Worm (Caenorhabditis elegans) whole organism, L1 larva: Measurements from ENCODE around the gene dhs-24.

ENCODE experiments used
- ceh-63 ChIP-seq: fragments of 200-800 bp; sonication (Bioruptor generic); optimal IDR thresholded peaks from 2 replicates; lab custom pipeline; 2018; ENCODE audit warnings: mild to moderate bottlenecking, missing genetic modification characterization, missing compliant biosample characterization
- ceh-8 ChIP-seq: fragments of 200-800 bp; sonication (Bioruptor generic); optimal IDR thresholded peaks from 2 replicates; lab custom pipeline; 2018; ENCODE audit warnings: mild to moderate bottlenecking, missing genetic modification characterization, moderate library complexity, missing compliant biosample characterization
- ceh-82 ChIP-seq, 3 experiments: fragments of 150-350 bp in 1 of 3; sonication (generic microtip) in 2 of 3; optimal IDR thresholded peaks; 2 replicates each; lab custom pipeline; 2014 to 2017; ENCODE audit warnings: missing biosample characterization in 3 of 3, missing genetic modification characterization in 3 of 3
- ceh-88 ChIP-seq: fragments of 200-800 bp; sonication (Bioruptor generic); IDR thresholded peaks from 2 replicates; pipeline ENCODE4 v1.3.6; 2022; ENCODE audit warnings: missing genetic modification characterization, missing compliant biosample characterization
- ceh-90 ChIP-seq: sonication (generic microtip); optimal IDR thresholded peaks from 2 replicates; lab custom pipeline; 2016; ENCODE audit warnings: missing genetic modification characterization, missing compliant biosample characterization
- ces-1 ChIP-seq: fragments of 150-350 bp; optimal IDR thresholded peaks from 2 replicates; lab custom pipeline; 2014; ENCODE audit warnings: missing biosample characterization, missing genetic modification reagents, missing genetic modification characterization
- dpl-1 ChIP-seq, 3 experiments: fragments of 150-350 bp in 2 of 3; sonication (generic microtip) in 1 of 3; optimal IDR thresholded peaks; 2 replicates each; lab custom pipeline; 2014 to 2017; ENCODE audit warnings: missing biosample characterization in 3 of 3, missing genetic modification characterization in 3 of 3, missing genetic modification reagents in 3 of 3
- dsc-1 ChIP-seq: sonication (generic microtip); optimal IDR thresholded peaks from 2 replicates; lab custom pipeline; 2016; ENCODE audit warnings: mild to moderate bottlenecking, missing genetic modification characterization, missing compliant biosample characterization
- efl-1 ChIP-seq, 4 experiments: fragments of 150-350 bp; optimal IDR thresholded peaks in 3 of 4; peaks in 1 of 4; 1 replicate in 1 of 4; 2 replicates in 3 of 4; lab custom pipeline; 2014; ENCODE audit warnings: missing biosample characterization in 2 of 4, missing genetic modification characterization in 2 of 4, missing genetic modification reagents in 2 of 4
- efl-3 ChIP-seq: fragments of 200-800 bp; sonication (Bioruptor generic); optimal IDR thresholded peaks from 2 replicates; lab custom pipeline; 2018; ENCODE audit warnings: mild to moderate bottlenecking, missing genetic modification characterization, missing compliant biosample characterization
- elt-3 ChIP-seq, 6 experiments: fragments of 150-350 bp in 1 of 6; sonication (generic microtip); optimal IDR thresholded peaks; 2 replicates each; lab custom pipeline; 2017 to 2018; ENCODE audit warnings: missing biosample characterization in 6 of 6, missing genetic modification characterization in 6 of 6, inconsistent platforms in 1 of 6
- fkh-10 ChIP-seq: sonication (generic microtip); optimal IDR thresholded peaks from 2 replicates; lab custom pipeline; 2017; ENCODE audit warnings: missing biosample characterization, missing genetic modification reagents, missing genetic modification characterization
- fkh-4 ChIP-seq: sonication (generic microtip); optimal IDR thresholded peaks from 2 replicates; lab custom pipeline; 2016; ENCODE audit warnings: missing compliant biosample characterization, missing genetic modification characterization, borderline replicate concordance
- fos-1 ChIP-seq: fragments of 150-350 bp; optimal IDR thresholded peaks from 2 replicates; lab custom pipeline; 2014; ENCODE audit warnings: missing biosample characterization, missing genetic modification characterization
- grh-1 ChIP-seq: fragments of 200-800 bp; sonication (Bioruptor generic); IDR thresholded peaks from 2 replicates; pipeline ENCODE4 v1.3.6; 2022; ENCODE audit warnings: missing genetic modification reagents, missing genetic modification characterization, missing compliant biosample characterization
- hlh-17 ChIP-seq: fragments of 200-800 bp; sonication (Bioruptor generic); optimal IDR thresholded peaks from 2 replicates; lab custom pipeline; 2018; ENCODE audit warnings: missing genetic modification characterization, mild to moderate bottlenecking, missing compliant biosample characterization, moderate library complexity, borderline replicate concordance
- hpl-2 ChIP-seq: fragments of 150-350 bp; optimal IDR thresholded peaks from 2 replicates; lab custom pipeline; 2014; ENCODE audit warnings: missing biosample characterization, missing genetic modification reagents, missing genetic modification characterization
- irx-1 ChIP-seq: sonication (generic microtip); optimal IDR thresholded peaks from 2 replicates; lab custom pipeline; 2016; ENCODE audit warnings: missing genetic modification characterization, missing compliant biosample characterization
- isw-1 ChIP-seq: fragments of 200-800 bp; sonication (Bioruptor generic); IDR thresholded peaks from 2 replicates; pipeline ENCODE4 v1.3.6; 2022; ENCODE audit warnings: missing genetic modification characterization, missing compliant biosample characterization
- lin-13 ChIP-seq: fragments of 150-350 bp; optimal IDR thresholded peaks from 2 replicates; lab custom pipeline; 2014; ENCODE audit warnings: missing biosample characterization, missing genetic modification reagents, missing genetic modification characterization
- lin-14 ChIP-seq: fragments of 200-800 bp; sonication (Bioruptor generic); optimal IDR thresholded peaks from 2 replicates; lab custom pipeline; 2018; ENCODE audit warnings: mild to moderate bottlenecking, missing genetic modification characterization, moderate library complexity, missing compliant biosample characterization
- lin-15B ChIP-seq: fragments of 150-350 bp; sonication (generic microtip); optimal IDR thresholded peaks from 3 replicates; lab custom pipeline; 2014; ENCODE audit warnings: missing biosample characterization, missing genetic modification characterization
- lir-3 ChIP-seq: sonication (generic microtip); optimal IDR thresholded peaks from 2 replicates; lab custom pipeline; 2016; ENCODE audit warnings: mild to moderate bottlenecking, missing genetic modification characterization, moderate library complexity, missing compliant biosample characterization; ENCODE audit not compliant: poor library complexity
- lsy-2 ChIP-seq, 2 experiments: fragments of 150-350 bp; optimal IDR thresholded peaks; 2 replicates each; lab custom pipeline; 2014; ENCODE audit warnings: missing biosample characterization in 2 of 2, missing genetic modification characterization in 2 of 2
- mab-9 ChIP-seq: fragments of 200-800 bp; sonication (Bioruptor generic); IDR thresholded peaks from 2 replicates; pipeline ENCODE4 v1.3.6; 2022; ENCODE audit warnings: missing genetic modification reagents, missing genetic modification characterization, missing compliant biosample characterization
- mdl-1 ChIP-seq, 2 experiments: fragments of 150-350 bp; optimal IDR thresholded peaks; 2 replicates each; lab custom pipeline; 2014 to 2017; ENCODE audit warnings: missing biosample characterization in 2 of 2, missing genetic modification characterization in 2 of 2, inconsistent platforms in 1 of 2
- nhr-12 ChIP-seq: sonication (generic microtip); optimal IDR thresholded peaks from 2 replicates; lab custom pipeline; 2017; ENCODE audit warnings: missing biosample characterization, missing genetic modification characterization
- nhr-28 ChIP-seq: fragments of 150-350 bp; optimal IDR thresholded peaks from 2 replicates; lab custom pipeline; 2014; ENCODE audit warnings: missing biosample characterization, missing genetic modification characterization
- nhr-47 ChIP-seq: sonication (generic microtip); optimal IDR thresholded peaks from 2 replicates; lab custom pipeline; 2016; ENCODE audit warnings: mild to moderate bottlenecking, missing genetic modification characterization, moderate library complexity, missing compliant biosample characterization
- nhr-77 ChIP-seq: fragments of 150-350 bp; optimal IDR thresholded peaks from 2 replicates; lab custom pipeline; 2014; ENCODE audit warnings: missing biosample characterization, missing genetic modification characterization
- nhr-85 ChIP-seq: sonication (generic microtip); peaks from one replicate; lab custom pipeline; 2016; ENCODE audit warnings: missing genetic modification characterization, inconsistent platforms, missing compliant biosample characterization
- nhr-90 ChIP-seq: sonication (generic microtip); optimal IDR thresholded peaks from 2 replicates; lab custom pipeline; 2016; ENCODE audit warnings: mild to moderate bottlenecking, missing genetic modification characterization, missing compliant biosample characterization; ENCODE audit not compliant: poor library complexity
- pag-3 ChIP-seq: sonication (generic microtip); optimal IDR thresholded peaks from 2 replicates; lab custom pipeline; 2017; ENCODE audit warnings: missing genetic modification characterization, mild to moderate bottlenecking, missing compliant biosample characterization, antibody characterized with exemption, borderline replicate concordance; ENCODE audit not compliant: insufficient read depth
- pax-3 ChIP-seq: fragments of 200-800 bp; sonication (Bioruptor generic); optimal IDR thresholded peaks from 2 replicates; lab custom pipeline; 2018; ENCODE audit warnings: mild to moderate bottlenecking, missing genetic modification characterization, moderate library complexity, missing compliant biosample characterization
- rnt-1 ChIP-seq: sonication (generic microtip); optimal IDR thresholded peaks from 2 replicates; lab custom pipeline; 2016; ENCODE audit warnings: mild to moderate bottlenecking, missing genetic modification characterization, moderate library complexity, missing compliant biosample characterization
- skn-1 ChIP-seq: fragments of 150-350 bp; optimal IDR thresholded peaks from 2 replicates; lab custom pipeline; 2014; ENCODE audit warnings: missing biosample characterization, missing genetic modification characterization
- sptf-1 ChIP-seq: fragments of 150-350 bp; optimal IDR thresholded peaks from 2 replicates; lab custom pipeline; 2014; ENCODE audit warnings: missing biosample characterization, missing genetic modification characterization
- sup-37 ChIP-seq: fragments of 200-800 bp; sonication (Bioruptor generic); optimal IDR thresholded peaks from 2 replicates; lab custom pipeline; 2018; ENCODE audit warnings: mild to moderate bottlenecking, missing genetic modification characterization, missing compliant biosample characterization
- swsn-7 ChIP-seq: sonication (generic microtip); optimal IDR thresholded peaks from 2 replicates; lab custom pipeline; 2016; ENCODE audit warnings: missing genetic modification characterization, missing compliant biosample characterization
- tbx-2 ChIP-seq: sonication (generic microtip); optimal IDR thresholded peaks from 2 replicates; lab custom pipeline; 2016; ENCODE audit warnings: missing genetic modification characterization, missing compliant biosample characterization
- unc-130 ChIP-seq: fragments of 150-350 bp; optimal IDR thresholded peaks from 2 replicates; lab custom pipeline; 2017; ENCODE audit warnings: missing biosample characterization, missing genetic modification characterization, inconsistent platforms
- unc-30 ChIP-seq: sonication (generic microtip); optimal IDR thresholded peaks from 2 replicates; lab custom pipeline; 2017; ENCODE audit warnings: missing biosample characterization, missing genetic modification characterization
- unc-62 ChIP-seq: fragments of 150-350 bp; optimal IDR thresholded peaks from 2 replicates; lab custom pipeline; 2014; ENCODE audit warnings: missing biosample characterization, missing genetic modification reagents, missing genetic modification characterization
- unc-98 ChIP-seq: fragments of 200-800 bp; sonication (Bioruptor generic); IDR thresholded peaks from 2 replicates; pipeline ENCODE4 v1.3.6; 2022; ENCODE audit warnings: missing genetic modification characterization, missing compliant biosample characterization
- xbp-1 ChIP-seq: sonication (generic microtip); optimal IDR thresholded peaks from 2 replicates; lab custom pipeline; 2016; ENCODE audit warnings: missing genetic modification characterization, missing compliant biosample characterization

The dhs-24 gene

ce11 chrV:19899167-19899566 is 47.3 kb downstream of the dhs-24 start, which contains the start of gene Y116F11B.14:
TSS of gene Y116F11B.14 (plus strand) at chrV:19899467.
- TF ChIP-seq ceh-90 (tag; lab: Kevin White, UChicago) (no peak), tbx-2 (tag; lab: Kevin White, UChicago) (no peak), hlh-17 (GFP tag; lab: Kevin White, UChicago) (no peak), skn-1 (tag; lab: Kevin White, UChicago) (no peak), sup-37 (no peak), unc-130 (tag; lab: Kevin White, UChicago) (no peak), rnt-1 (tag; lab: Kevin White, UChicago) (no peak), lir-3 (tag; lab: Kevin White, UChicago) (no peak), nhr-47 (no peak), irx-1 (no peak), nhr-77 (tag; lab: Kevin White, UChicago) (no peak), grh-1 (GFP tag; lab: Robert Waterston, UW) (no peak), ceh-63 (GFP tag; lab: Kevin White, UChicago) (no peak), pag-3 (tag; lab: Kevin White, UChicago) (no peak), fos-1 (tag; lab: Kevin White, UChicago) (no peak)

ce11 chrV:19897982-19898381 is 48.4 kb downstream of the dhs-24 start:
- TF ChIP-seq hpl-2 (no peak), elt-3 (tag; optimal IDR thresholded peaks at IDR 0.05; lab: Kevin White, UChicago) (no peak), ceh-88 (no peak), ceh-90 (tag; lab: Kevin White, UChicago) (no peak), nhr-12 (tag; lab: Kevin White, UChicago) (no peak), nhr-90 (tag; lab: Kevin White, UChicago) (no peak), nhr-77 (tag; lab: Kevin White, UChicago) (no peak), sptf-1 (tag; lab: Kevin White, UChicago) (no peak), isw-1 (GFP tag; lab: Robert Waterston, UW) (no peak), lin-15B (tag; lab: Kevin White, UChicago) (no peak), ces-1 (no peak), irx-1 (no peak), ceh-82 (tag; optimal IDR thresholded peaks at IDR 0.05; lab: Kevin White, UChicago) (no peak), dpl-1 (GFP tag; optimal IDR thresholded peaks at IDR 0.05; lab: Kevin White, UChicago) (no peak), unc-30 (tag; lab: Kevin White, UChicago) (no peak)

- TF ChIP-seq lir-3 (tag; lab: Kevin White, UChicago), result no peak
- TF ChIP-seq nhr-12 (tag; lab: Kevin White, UChicago), result no peak
- TF ChIP-seq lin-15B (tag; lab: Kevin White, UChicago), result no peak
- TF ChIP-seq fkh-10 (GFP tag; lab: Kevin White, UChicago), result peak; percentile 25
- TF ChIP-seq lin-14, result peak; percentile 92
- no peak for TF ChIP-seq pag-3 (tag; lab: Kevin White, UChicago)
- TF ChIP-seq ceh-88, result no peak
- TF ChIP-seq ceh-63 (GFP tag; lab: Kevin White, UChicago), result no peak
- peak; percentile 86 for TF ChIP-seq rnt-1 (tag; lab: Kevin White, UChicago)
- peak; percentile 49 for TF ChIP-seq fos-1 (tag; lab: Kevin White, UChicago)
- peak; percentile 43 for TF ChIP-seq fkh-4
- no peak for TF ChIP-seq nhr-28 (tag; lab: Kevin White, UChicago)
- TF ChIP-seq hpl-2, result no peak
- peak; percentile 40 to 50 for TF ChIP-seq efl-1 (optimal IDR thresholded peaks at IDR 0.05; lab: Kevin White, UChicago)
- TF ChIP-seq efl-1 (GFP tag; optimal IDR thresholded peaks at IDR 0.05 in 1 of 2; lab: Kevin White, UChicago), result peak; percentile 34 to 86
- no peak for TF ChIP-seq unc-62 (GFP tag; lab: Kevin White, UChicago)
- no peak for TF ChIP-seq sptf-1 (tag; lab: Kevin White, UChicago)
- peak; percentile 35 for TF ChIP-seq xbp-1
- TF ChIP-seq ceh-8, result no peak
- TF ChIP-seq mdl-1 (tag; optimal IDR thresholded peaks at IDR 0.05; lab: Kevin White, UChicago), result peak in 1 of 2 experiments; percentile 47
- no peak for TF ChIP-seq unc-130 (tag; lab: Kevin White, UChicago)
- no peak for TF ChIP-seq mab-9 (GFP tag; lab: Robert Waterston, UW)
- TF ChIP-seq hlh-17 (GFP tag; lab: Kevin White, UChicago), result no peak
- TF ChIP-seq pax-3, result no peak
- no peak for TF ChIP-seq efl-3 (GFP tag; lab: Kevin White, UChicago)
- TF ChIP-seq dsc-1, result peak; percentile 81
- TF ChIP-seq lsy-2 (tag; optimal IDR thresholded peaks at IDR 0.05; lab: Kevin White, UChicago), result peak; percentile 69 to 75
- no peak for TF ChIP-seq nhr-85 (tag; lab: Kevin White, UChicago)
- peak; percentile 50 for TF ChIP-seq swsn-7
- TF ChIP-seq lin-13 (GFP tag; lab: Kevin White, UChicago), result peak; percentile 53
- no peak for TF ChIP-seq unc-98
Measured at ce11 chrV:19897557-19897956, 48.9 kb downstream of the dhs-24 start.
